Worm (Caenorhabditis elegans) whole organism, L1 larva: ENCODE measurements around the gene spe-41.

ENCODE experiments used
- F16B12.6 ChIP-seq: fragments of 150-350 bp; optimal IDR thresholded peaks from 2 replicates; lab custom pipeline; 2014; ENCODE audit warnings: missing biosample characterization, missing genetic modification characterization
- alr-1 ChIP-seq: fragments of 200-800 bp; sonication (Bioruptor generic); optimal IDR thresholded peaks from 2 replicates; lab custom pipeline; 2018; ENCODE audit warnings: borderline replicate concordance, mild to moderate bottlenecking, missing genetic modification characterization, missing compliant biosample characterization
- aly-2 ChIP-seq: fragments of 150-350 bp; optimal IDR thresholded peaks from 2 replicates; lab custom pipeline; 2014; ENCODE audit warnings: missing biosample characterization, missing genetic modification characterization
- ama-1 ChIP-seq: fragments of 150-350 bp; optimal IDR thresholded peaks from 2 replicates; lab custom pipeline; 2014
- blmp-1 ChIP-seq: fragments of 150-350 bp; optimal IDR thresholded peaks from 2 replicates; lab custom pipeline; 2014; ENCODE audit warnings: missing biosample characterization, missing genetic modification characterization
- ceh-8 ChIP-seq: fragments of 200-800 bp; sonication (Bioruptor generic); optimal IDR thresholded peaks from 2 replicates; lab custom pipeline; 2018; ENCODE audit warnings: mild to moderate bottlenecking, missing genetic modification characterization, moderate library complexity, missing compliant biosample characterization
- ceh-88 ChIP-seq: fragments of 200-800 bp; sonication (Bioruptor generic); IDR thresholded peaks from 2 replicates; pipeline ENCODE4 v1.3.6; 2022; ENCODE audit warnings: missing genetic modification characterization, missing compliant biosample characterization
- ceh-90 ChIP-seq: sonication (generic microtip); optimal IDR thresholded peaks from 2 replicates; lab custom pipeline; 2016; ENCODE audit warnings: missing genetic modification characterization, missing compliant biosample characterization
- ces-1 ChIP-seq: fragments of 150-350 bp; optimal IDR thresholded peaks from 2 replicates; lab custom pipeline; 2014; ENCODE audit warnings: missing biosample characterization, missing genetic modification reagents, missing genetic modification characterization
- efl-1 ChIP-seq, 4 experiments: fragments of 150-350 bp; optimal IDR thresholded peaks in 3 of 4; peaks in 1 of 4; 1 replicate in 1 of 4; 2 replicates in 3 of 4; lab custom pipeline; 2014; ENCODE audit warnings: missing biosample characterization in 2 of 4, missing genetic modification characterization in 2 of 4, missing genetic modification reagents in 2 of 4
- elt-3 ChIP-seq, 6 experiments: fragments of 150-350 bp in 1 of 6; sonication (generic microtip); optimal IDR thresholded peaks; 2 replicates each; lab custom pipeline; 2017 to 2018; ENCODE audit warnings: missing biosample characterization in 6 of 6, missing genetic modification characterization in 6 of 6, inconsistent platforms in 1 of 6
- fkh-10 ChIP-seq: sonication (generic microtip); optimal IDR thresholded peaks from 2 replicates; lab custom pipeline; 2017; ENCODE audit warnings: missing biosample characterization, missing genetic modification reagents, missing genetic modification characterization
- fkh-8 ChIP-seq: sonication (generic microtip); optimal IDR thresholded peaks from 2 replicates; lab custom pipeline; 2016; ENCODE audit warnings: mild to moderate bottlenecking, missing genetic modification characterization, missing compliant biosample characterization
- fos-1 ChIP-seq: fragments of 150-350 bp; optimal IDR thresholded peaks from 2 replicates; lab custom pipeline; 2014; ENCODE audit warnings: missing biosample characterization, missing genetic modification characterization
- hlh-17 ChIP-seq: fragments of 200-800 bp; sonication (Bioruptor generic); optimal IDR thresholded peaks from 2 replicates; lab custom pipeline; 2018; ENCODE audit warnings: missing genetic modification characterization, mild to moderate bottlenecking, missing compliant biosample characterization, moderate library complexity, borderline replicate concordance
- hlh-4 ChIP-seq: sonication (generic microtip); optimal IDR thresholded peaks from 2 replicates; lab custom pipeline; 2016; ENCODE audit warnings: mild to moderate bottlenecking, missing genetic modification characterization, missing compliant biosample characterization
- irx-1 ChIP-seq: sonication (generic microtip); optimal IDR thresholded peaks from 2 replicates; lab custom pipeline; 2016; ENCODE audit warnings: missing genetic modification characterization, missing compliant biosample characterization
- jun-1 ChIP-seq: fragments of 150-350 bp; optimal IDR thresholded peaks from 2 replicates; lab custom pipeline; 2014; ENCODE audit warnings: missing biosample characterization, missing genetic modification reagents, missing genetic modification characterization
- lin-13 ChIP-seq: fragments of 150-350 bp; optimal IDR thresholded peaks from 2 replicates; lab custom pipeline; 2014; ENCODE audit warnings: missing biosample characterization, missing genetic modification reagents, missing genetic modification characterization
- lin-14 ChIP-seq: fragments of 200-800 bp; sonication (Bioruptor generic); optimal IDR thresholded peaks from 2 replicates; lab custom pipeline; 2018; ENCODE audit warnings: mild to moderate bottlenecking, missing genetic modification characterization, moderate library complexity, missing compliant biosample characterization
- lin-35 ChIP-seq, 2 experiments: fragments of 150-350 bp; optimal IDR thresholded peaks; 2 replicates each; lab custom pipeline; 2014; ENCODE audit warnings: missing biosample characterization in 2 of 2, missing genetic modification characterization in 2 of 2, missing genetic modification reagents in 2 of 2
- lin-39 ChIP-seq: fragments of 150-350 bp; optimal IDR thresholded peaks from 2 replicates; lab custom pipeline; 2014; ENCODE audit warnings: missing biosample characterization, missing genetic modification reagents, missing genetic modification characterization
- mab-9 ChIP-seq: fragments of 200-800 bp; sonication (Bioruptor generic); IDR thresholded peaks from 2 replicates; pipeline ENCODE4 v1.3.6; 2022; ENCODE audit warnings: missing genetic modification reagents, missing genetic modification characterization, missing compliant biosample characterization
- mep-1 ChIP-seq: fragments of 150-350 bp; optimal IDR thresholded peaks from 2 replicates; lab custom pipeline; 2014; ENCODE audit warnings: missing biosample characterization, missing genetic modification characterization
- nhr-12 ChIP-seq: sonication (generic microtip); optimal IDR thresholded peaks from 2 replicates; lab custom pipeline; 2017; ENCODE audit warnings: missing biosample characterization, missing genetic modification characterization
- nhr-20 ChIP-seq: sonication (generic microtip); optimal IDR thresholded peaks from 2 replicates; lab custom pipeline; 2016; ENCODE audit warnings: mild to moderate bottlenecking, missing genetic modification characterization, missing compliant biosample characterization
- nhr-47 ChIP-seq: sonication (generic microtip); optimal IDR thresholded peaks from 2 replicates; lab custom pipeline; 2016; ENCODE audit warnings: mild to moderate bottlenecking, missing genetic modification characterization, moderate library complexity, missing compliant biosample characterization
- nhr-77 ChIP-seq: fragments of 150-350 bp; optimal IDR thresholded peaks from 2 replicates; lab custom pipeline; 2014; ENCODE audit warnings: missing biosample characterization, missing genetic modification characterization
- nhr-85 ChIP-seq: sonication (generic microtip); peaks from one replicate; lab custom pipeline; 2016; ENCODE audit warnings: missing genetic modification characterization, inconsistent platforms, missing compliant biosample characterization
- nhr-90 ChIP-seq: sonication (generic microtip); optimal IDR thresholded peaks from 2 replicates; lab custom pipeline; 2016; ENCODE audit warnings: mild to moderate bottlenecking, missing genetic modification characterization, missing compliant biosample characterization; ENCODE audit not compliant: poor library complexity
- pag-3 ChIP-seq: sonication (generic microtip); optimal IDR thresholded peaks from 2 replicates; lab custom pipeline; 2017; ENCODE audit warnings: missing genetic modification characterization, mild to moderate bottlenecking, missing compliant biosample characterization, antibody characterized with exemption, borderline replicate concordance; ENCODE audit not compliant: insufficient read depth
- rnt-1 ChIP-seq: sonication (generic microtip); optimal IDR thresholded peaks from 2 replicates; lab custom pipeline; 2016; ENCODE audit warnings: mild to moderate bottlenecking, missing genetic modification characterization, moderate library complexity, missing compliant biosample characterization
- snpc-4 ChIP-seq: fragments of 150-350 bp; optimal IDR thresholded peaks from 2 replicates; lab custom pipeline; 2014; ENCODE audit warnings: missing biosample characterization, missing genetic modification characterization
- snu-23 ChIP-seq: sonication (generic microtip); optimal IDR thresholded peaks from 2 replicates; lab custom pipeline; 2016; ENCODE audit warnings: missing genetic modification characterization, missing compliant biosample characterization
- sup-37 ChIP-seq: fragments of 200-800 bp; sonication (Bioruptor generic); optimal IDR thresholded peaks from 2 replicates; lab custom pipeline; 2018; ENCODE audit warnings: mild to moderate bottlenecking, missing genetic modification characterization, missing compliant biosample characterization
- tlp-1 ChIP-seq: fragments of 150-350 bp; optimal IDR thresholded peaks from 2 replicates; lab custom pipeline; 2014; ENCODE audit warnings: missing biosample characterization, missing genetic modification characterization
- unc-130 ChIP-seq: fragments of 150-350 bp; optimal IDR thresholded peaks from 2 replicates; lab custom pipeline; 2017; ENCODE audit warnings: missing biosample characterization, missing genetic modification characterization, inconsistent platforms

The spe-41 gene

DNA sequence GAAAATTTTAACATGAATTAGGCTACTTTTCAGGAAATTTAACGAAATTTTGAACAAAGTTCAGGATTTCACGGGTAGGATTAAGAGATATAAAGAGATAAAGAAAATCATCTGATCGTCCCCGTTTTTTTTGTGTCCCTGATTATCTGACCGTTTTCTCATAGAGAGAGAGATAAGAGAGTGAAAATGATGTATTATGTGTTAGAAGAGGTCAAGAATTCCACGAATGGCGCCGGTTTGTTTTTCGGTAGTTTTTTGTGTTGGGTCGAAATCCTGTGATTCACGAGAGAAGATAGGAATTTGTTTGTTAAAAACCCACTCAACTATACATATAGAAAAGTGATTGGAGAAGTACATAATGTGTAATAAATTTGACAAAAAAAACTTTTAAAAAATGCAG, 43.1 kb upstream of the spe-41 start:
- TF ChIP-seq F16B12.6 (tag; lab: Kevin White, UChicago) (no peak), irx-1 (tag; lab: Kevin White, UChicago) (no peak), sup-37 (no peak), hlh-17 (GFP tag; lab: Kevin White, UChicago) (no peak), pag-3 (tag; lab: Kevin White, UChicago) (no peak), ces-1 (GFP tag; lab: Kevin White, UChicago) (no peak), blmp-1 (peak; percentile 92), ceh-88 (GFP tag; lab: Robert Waterston, UW) (no peak), fos-1 (tag; lab: Kevin White, UChicago) (no peak), fkh-8 (tag; lab: Kevin White, UChicago) (no peak), snpc-4 (tag; lab: Kevin White, UChicago) (no peak), elt-3 (tag; optimal IDR thresholded peaks at IDR 0.05; lab: Kevin White, UChicago) (peak in 1 of 6 experiments; percentile 62), mab-9 (GFP tag; lab: Robert Waterston, UW) (no peak), tlp-1 (no peak), lin-39 (tag; lab: Kevin White, UChicago) (no peak), snu-23 (GFP tag; lab: Kevin White, UChicago) (no peak), ceh-90 (tag; lab: Kevin White, UChicago) (no peak)

- no peak for TF ChIP-seq hlh-4
- no peak for TF ChIP-seq ceh-8 (GFP tag; lab: Kevin White, UChicago)
- no peak for TF ChIP-seq alr-1 (tag; lab: Kevin White, UChicago)
- TF ChIP-seq aly-2 (tag; lab: Kevin White, UChicago), result no peak
- TF ChIP-seq ceh-90 (tag; lab: Kevin White, UChicago), result no peak
- TF ChIP-seq nhr-12 (tag; lab: Kevin White, UChicago), result no peak
- TF ChIP-seq nhr-77 (tag; lab: Kevin White, UChicago), result no peak
- TF ChIP-seq rnt-1 (tag; lab: Kevin White, UChicago), result no peak
- no peak for TF ChIP-seq fkh-10 (GFP tag; lab: Kevin White, UChicago)
Observed at ce11 chrIII:3486055-3486454, 42.0 kb upstream of the spe-41 start.

ce11 chrIII:3484995-3485394, 41.0 kb upstream of the spe-41 start:
- TF ChIP-seq lin-35 (GFP tag; optimal IDR thresholded peaks at IDR 0.05; lab: Kevin White, UChicago) (no peak), nhr-85 (tag; lab: Kevin White, UChicago) (peak; percentile 61), efl-1 (optimal IDR thresholded peaks at IDR 0.05; lab: Kevin White, UChicago) (no peak), efl-1 (GFP tag; optimal IDR thresholded peaks at IDR 0.05 in 1 of 2; lab: Kevin White, UChicago) (peak in 1 of 2 experiments; percentile 2), pag-3 (tag; lab: Kevin White, UChicago) (no peak)
- TF ChIP-seq, all 84 proteins: peak for 2

DNA sequence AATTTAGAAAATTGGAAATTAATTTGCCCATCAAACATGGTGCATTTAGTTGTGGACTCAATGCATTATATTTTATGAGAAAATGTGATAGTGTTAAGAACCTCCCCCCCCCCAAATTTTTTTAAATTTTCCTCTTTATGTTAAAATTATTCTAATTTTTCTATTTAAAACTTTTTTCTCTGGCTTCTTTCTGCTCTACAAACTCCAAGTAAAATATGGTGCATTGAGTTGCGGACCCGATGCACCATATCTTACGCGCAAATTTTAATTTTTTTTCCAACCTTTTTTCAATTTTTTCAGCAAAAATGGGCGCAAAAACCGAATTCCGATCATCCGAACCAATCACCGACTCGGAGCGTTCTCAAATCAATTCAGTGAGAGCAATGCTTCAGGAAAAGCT, 38.3 kb upstream of the spe-41 start, which contains the start of gene C34C12.6:
Gene C34C12.6 (plus strand): TSS at position 301 of the 400 bp plus-strand sequence.
- TF ChIP-seq nhr-85 (tag; lab: Kevin White, UChicago), result peak; percentile 46
- TF ChIP-seq elt-3 (tag; optimal IDR thresholded peaks at IDR 0.05; lab: Kevin White, UChicago), result no peak

- no peak for TF ChIP-seq ama-1
- TF ChIP-seq mep-1 (tag; lab: Kevin White, UChicago), result peak; percentile 6
- TF ChIP-seq blmp-1, result peak; percentile 96
- TF ChIP-seq, all 84 proteins: peak for 2
Observed at ce11 chrIII:3480950-3481349, 36.9 kb upstream of the spe-41 start.

ce11 chrIII:3480236-3480635, 36.2 kb upstream of the spe-41 start:
- TF ChIP-seq snu-23 (GFP tag; lab: Kevin White, UChicago) (peak; percentile 16), jun-1 (tag; lab: Kevin White, UChicago) (no peak), elt-3 (tag; optimal IDR thresholded peaks at IDR 0.05; lab: Kevin White, UChicago) (peak in 1 of 6 experiments; percentile 46), unc-130 (tag; lab: Kevin White, UChicago) (peak; percentile 1), lin-14 (GFP tag; lab: Kevin White, UChicago) (peak; percentile 60), nhr-90 (tag; lab: Kevin White, UChicago) (peak; percentile 47), nhr-20 (tag; lab: Kevin White, UChicago) (peak; percentile 13), nhr-85 (tag; lab: Kevin White, UChicago) (peak; percentile 63), nhr-47 (tag; lab: Kevin White, UChicago) (no peak), lin-13 (GFP tag; lab: Kevin White, UChicago) (no peak), mep-1 (tag; lab: Kevin White, UChicago) (peak; percentile 54), blmp-1 (peak; percentile 89)
